Worm (Caenorhabditis elegans) whole organism, L1 larva: ENCODE measurements around the gene F46H6.5.

Source experiments
- C04F5.9 ChIP-seq: sonication (generic microtip); optimal IDR thresholded peaks from 2 replicates; lab custom pipeline; 2016; ENCODE audit warnings: missing genetic modification characterization, missing compliant biosample characterization
- C16A3.4 ChIP-seq: fragments of 150-350 bp; optimal IDR thresholded peaks from 2 replicates; lab custom pipeline; 2014; ENCODE audit warnings: missing biosample characterization, missing genetic modification characterization
- C34B4.2 ChIP-seq: sonication (generic microtip); optimal IDR thresholded peaks from 2 replicates; lab custom pipeline; 2017; ENCODE audit warnings: mild to moderate bottlenecking, missing genetic modification characterization, missing compliant biosample characterization
- F16B12.6 ChIP-seq: fragments of 150-350 bp; optimal IDR thresholded peaks from 2 replicates; lab custom pipeline; 2014; ENCODE audit warnings: missing biosample characterization, missing genetic modification characterization
- Y116A8C.19 ChIP-seq: sonication (generic microtip); optimal IDR thresholded peaks from 2 replicates; lab custom pipeline; 2016; ENCODE audit warnings: missing compliant biosample characterization, missing genetic modification characterization, borderline replicate concordance
- alr-1 ChIP-seq: fragments of 200-800 bp; sonication (Bioruptor generic); optimal IDR thresholded peaks from 2 replicates; lab custom pipeline; 2018; ENCODE audit warnings: borderline replicate concordance, mild to moderate bottlenecking, missing genetic modification characterization, missing compliant biosample characterization
- aly-2 ChIP-seq: fragments of 150-350 bp; optimal IDR thresholded peaks from 2 replicates; lab custom pipeline; 2014; ENCODE audit warnings: missing biosample characterization, missing genetic modification characterization
- ceh-8 ChIP-seq: fragments of 200-800 bp; sonication (Bioruptor generic); optimal IDR thresholded peaks from 2 replicates; lab custom pipeline; 2018; ENCODE audit warnings: mild to moderate bottlenecking, missing genetic modification characterization, moderate library complexity, missing compliant biosample characterization
- ceh-82 ChIP-seq, 3 experiments: fragments of 150-350 bp in 1 of 3; sonication (generic microtip) in 2 of 3; optimal IDR thresholded peaks; 2 replicates each; lab custom pipeline; 2014 to 2017; ENCODE audit warnings: missing biosample characterization in 3 of 3, missing genetic modification characterization in 3 of 3
- ceh-88 ChIP-seq: fragments of 200-800 bp; sonication (Bioruptor generic); IDR thresholded peaks from 2 replicates; pipeline ENCODE4 v1.3.6; 2022; ENCODE audit warnings: missing genetic modification characterization, missing compliant biosample characterization
- ces-1 ChIP-seq: fragments of 150-350 bp; optimal IDR thresholded peaks from 2 replicates; lab custom pipeline; 2014; ENCODE audit warnings: missing biosample characterization, missing genetic modification reagents, missing genetic modification characterization
- dsc-1 ChIP-seq: sonication (generic microtip); optimal IDR thresholded peaks from 2 replicates; lab custom pipeline; 2016; ENCODE audit warnings: mild to moderate bottlenecking, missing genetic modification characterization, missing compliant biosample characterization
- egl-13 ChIP-seq: sonication (generic microtip); optimal IDR thresholded peaks from 2 replicates; lab custom pipeline; 2016; ENCODE audit warnings: missing genotype, missing genetic modification reagents, missing genetic modification characterization, missing compliant biosample characterization
- egl-27 ChIP-seq, 2 experiments: fragments of 150-350 bp in 1 of 2; sonication (generic microtip); optimal IDR thresholded peaks; 3 replicates each; lab custom pipeline; 2017 to 2018; ENCODE audit warnings: missing biosample characterization in 2 of 2, missing genetic modification characterization in 2 of 2, missing genetic modification reagents in 2 of 2
- elt-2 ChIP-seq: sonication (generic microtip); optimal IDR thresholded peaks from 2 replicates; lab custom pipeline; 2016; ENCODE audit warnings: missing genetic modification characterization, mild to moderate bottlenecking, inconsistent platforms, missing compliant biosample characterization, missing genetic modification reagents
- elt-3 ChIP-seq, 6 experiments: fragments of 150-350 bp in 1 of 6; sonication (generic microtip); optimal IDR thresholded peaks; 2 replicates each; lab custom pipeline; 2017 to 2018; ENCODE audit warnings: missing biosample characterization in 6 of 6, missing genetic modification characterization in 6 of 6, inconsistent platforms in 1 of 6
- ets-5 ChIP-seq: fragments of 200-800 bp; sonication (Bioruptor generic); IDR thresholded peaks from 2 replicates; pipeline ENCODE4 v1.3.6; 2022; ENCODE audit warnings: missing genetic modification characterization, missing compliant biosample characterization
- fkh-10 ChIP-seq: sonication (generic microtip); optimal IDR thresholded peaks from 2 replicates; lab custom pipeline; 2017; ENCODE audit warnings: missing biosample characterization, missing genetic modification reagents, missing genetic modification characterization
- fkh-4 ChIP-seq: sonication (generic microtip); optimal IDR thresholded peaks from 2 replicates; lab custom pipeline; 2016; ENCODE audit warnings: missing compliant biosample characterization, missing genetic modification characterization, borderline replicate concordance
- fkh-8 ChIP-seq: sonication (generic microtip); optimal IDR thresholded peaks from 2 replicates; lab custom pipeline; 2016; ENCODE audit warnings: mild to moderate bottlenecking, missing genetic modification characterization, missing compliant biosample characterization
- hpl-2 ChIP-seq: fragments of 150-350 bp; optimal IDR thresholded peaks from 2 replicates; lab custom pipeline; 2014; ENCODE audit warnings: missing biosample characterization, missing genetic modification reagents, missing genetic modification characterization
- lin-13 ChIP-seq: fragments of 150-350 bp; optimal IDR thresholded peaks from 2 replicates; lab custom pipeline; 2014; ENCODE audit warnings: missing biosample characterization, missing genetic modification reagents, missing genetic modification characterization
- lin-14 ChIP-seq: fragments of 200-800 bp; sonication (Bioruptor generic); optimal IDR thresholded peaks from 2 replicates; lab custom pipeline; 2018; ENCODE audit warnings: mild to moderate bottlenecking, missing genetic modification characterization, moderate library complexity, missing compliant biosample characterization
- lin-35 ChIP-seq, 2 experiments: fragments of 150-350 bp; optimal IDR thresholded peaks; 2 replicates each; lab custom pipeline; 2014; ENCODE audit warnings: missing biosample characterization in 2 of 2, missing genetic modification characterization in 2 of 2, missing genetic modification reagents in 2 of 2
- lir-3 ChIP-seq: sonication (generic microtip); optimal IDR thresholded peaks from 2 replicates; lab custom pipeline; 2016; ENCODE audit warnings: mild to moderate bottlenecking, missing genetic modification characterization, moderate library complexity, missing compliant biosample characterization; ENCODE audit not compliant: poor library complexity
- lsy-2 ChIP-seq, 2 experiments: fragments of 150-350 bp; optimal IDR thresholded peaks; 2 replicates each; lab custom pipeline; 2014; ENCODE audit warnings: missing biosample characterization in 2 of 2, missing genetic modification characterization in 2 of 2
- mdl-1 ChIP-seq, 2 experiments: fragments of 150-350 bp; optimal IDR thresholded peaks; 2 replicates each; lab custom pipeline; 2014 to 2017; ENCODE audit warnings: missing biosample characterization in 2 of 2, missing genetic modification characterization in 2 of 2, inconsistent platforms in 1 of 2
- mef-2 ChIP-seq: fragments of 150-350 bp; optimal IDR thresholded peaks from 2 replicates; lab custom pipeline; 2014; ENCODE audit warnings: missing biosample characterization, missing genetic modification characterization
- nhr-11 ChIP-seq: fragments of 150-350 bp; optimal IDR thresholded peaks from 2 replicates; lab custom pipeline; 2014; ENCODE audit warnings: missing biosample characterization, missing genetic modification characterization
- nhr-12 ChIP-seq: sonication (generic microtip); optimal IDR thresholded peaks from 2 replicates; lab custom pipeline; 2017; ENCODE audit warnings: missing biosample characterization, missing genetic modification characterization
- nhr-71 ChIP-seq: sonication (generic microtip); optimal IDR thresholded peaks from 2 replicates; lab custom pipeline; 2016; ENCODE audit warnings: mild to moderate bottlenecking, missing genetic modification characterization, moderate library complexity, missing compliant biosample characterization
- nhr-76 ChIP-seq: sonication (generic microtip); optimal IDR thresholded peaks from 2 replicates; lab custom pipeline; 2017; ENCODE audit warnings: missing biosample characterization, missing genetic modification characterization
- nhr-77 ChIP-seq: fragments of 150-350 bp; optimal IDR thresholded peaks from 2 replicates; lab custom pipeline; 2014; ENCODE audit warnings: missing biosample characterization, missing genetic modification characterization
- nhr-85 ChIP-seq: sonication (generic microtip); peaks from one replicate; lab custom pipeline; 2016; ENCODE audit warnings: missing genetic modification characterization, inconsistent platforms, missing compliant biosample characterization
- nhr-90 ChIP-seq: sonication (generic microtip); optimal IDR thresholded peaks from 2 replicates; lab custom pipeline; 2016; ENCODE audit warnings: mild to moderate bottlenecking, missing genetic modification characterization, missing compliant biosample characterization; ENCODE audit not compliant: poor library complexity
- pag-3 ChIP-seq: sonication (generic microtip); optimal IDR thresholded peaks from 2 replicates; lab custom pipeline; 2017; ENCODE audit warnings: missing genetic modification characterization, mild to moderate bottlenecking, missing compliant biosample characterization, antibody characterized with exemption, borderline replicate concordance; ENCODE audit not compliant: insufficient read depth
- pax-3 ChIP-seq: fragments of 200-800 bp; sonication (Bioruptor generic); optimal IDR thresholded peaks from 2 replicates; lab custom pipeline; 2018; ENCODE audit warnings: mild to moderate bottlenecking, missing genetic modification characterization, moderate library complexity, missing compliant biosample characterization
- rnt-1 ChIP-seq: sonication (generic microtip); optimal IDR thresholded peaks from 2 replicates; lab custom pipeline; 2016; ENCODE audit warnings: mild to moderate bottlenecking, missing genetic modification characterization, moderate library complexity, missing compliant biosample characterization
- skn-1 ChIP-seq: fragments of 150-350 bp; optimal IDR thresholded peaks from 2 replicates; lab custom pipeline; 2014; ENCODE audit warnings: missing biosample characterization, missing genetic modification characterization
- snpc-4 ChIP-seq: fragments of 150-350 bp; optimal IDR thresholded peaks from 2 replicates; lab custom pipeline; 2014; ENCODE audit warnings: missing biosample characterization, missing genetic modification characterization
- sox-4 ChIP-seq: sonication (generic microtip); optimal IDR thresholded peaks from 2 replicates; lab custom pipeline; 2016; ENCODE audit warnings: missing genetic modification characterization, missing compliant biosample characterization
- tlp-1 ChIP-seq: fragments of 150-350 bp; optimal IDR thresholded peaks from 2 replicates; lab custom pipeline; 2014; ENCODE audit warnings: missing biosample characterization, missing genetic modification characterization
- unc-62 ChIP-seq: fragments of 150-350 bp; optimal IDR thresholded peaks from 2 replicates; lab custom pipeline; 2014; ENCODE audit warnings: missing biosample characterization, missing genetic modification reagents, missing genetic modification characterization
- unc-86 ChIP-seq: sonication (generic microtip); optimal IDR thresholded peaks from 2 replicates; lab custom pipeline; 2016; ENCODE audit warnings: missing genetic modification characterization, missing compliant biosample characterization
- unc-98 ChIP-seq: fragments of 200-800 bp; sonication (Bioruptor generic); IDR thresholded peaks from 2 replicates; pipeline ENCODE4 v1.3.6; 2022; ENCODE audit warnings: missing genetic modification characterization, missing compliant biosample characterization
- xbp-1 ChIP-seq: sonication (generic microtip); optimal IDR thresholded peaks from 2 replicates; lab custom pipeline; 2016; ENCODE audit warnings: missing genetic modification characterization, missing compliant biosample characterization
- zag-1 ChIP-seq: fragments of 150-350 bp; optimal IDR thresholded peaks from 2 replicates; lab custom pipeline; 2014; ENCODE audit warnings: missing biosample characterization, missing genetic modification characterization
- ztf-11 ChIP-seq, 2 experiments: sonication (generic microtip); optimal IDR thresholded peaks; 2 replicates each; lab custom pipeline; 2016 to 2017; ENCODE audit warnings: missing genetic modification characterization in 2 of 2, missing biosample characterization in 1 of 2, missing compliant biosample characterization in 1 of 2

Gene F46H6.5

ce11 chrX:4466218-4466617 is 25.8 kb downstream of the F46H6.5 start, which contains the start of gene nmur-3:
TSS of gene nmur-3 (plus strand) at chrX:4466518.
- TF ChIP-seq fkh-4 (tag; lab: Kevin White, UChicago), result no peak
- no peak for TF ChIP-seq lin-14 (GFP tag; lab: Kevin White, UChicago)
- no peak for TF ChIP-seq nhr-11
- TF ChIP-seq unc-86 (tag; lab: Kevin White, UChicago), result no peak
- TF ChIP-seq nhr-71 (tag; lab: Kevin White, UChicago), result no peak
- TF ChIP-seq zag-1 (tag; lab: Kevin White, UChicago), result no peak
- no peak for TF ChIP-seq elt-2
- no peak for TF ChIP-seq fkh-10 (GFP tag; lab: Kevin White, UChicago)
- no peak for TF ChIP-seq egl-27 (tag; optimal IDR thresholded peaks at IDR 0.05; lab: Kevin White, UChicago)
- no peak for TF ChIP-seq ztf-11 (tag; optimal IDR thresholded peaks at IDR 0.05; lab: Kevin White, UChicago)
- TF ChIP-seq ceh-8 (GFP tag; lab: Kevin White, UChicago), result no peak
- TF ChIP-seq unc-62, result no peak
- TF ChIP-seq fkh-8 (tag; lab: Kevin White, UChicago), result no peak
- no peak for TF ChIP-seq C16A3.4 (tag; lab: Kevin White, UChicago)
- no peak for TF ChIP-seq lir-3
- TF ChIP-seq hpl-2, result no peak
- TF ChIP-seq tlp-1 (tag; lab: Kevin White, UChicago), result no peak
- TF ChIP-seq snpc-4 (tag; lab: Kevin White, UChicago), result no peak

ce11 chrX:4464367-4464766 is 27.6 kb downstream of the F46H6.5 start:
- TF ChIP-seq fkh-4 (tag; lab: Kevin White, UChicago) (peak; percentile 59), Y116A8C.19 (tag; lab: Kevin White, UChicago) (no peak), nhr-85 (tag; lab: Kevin White, UChicago) (no peak), dsc-1 (tag; lab: Kevin White, UChicago) (peak; percentile 86), pag-3 (tag; lab: Kevin White, UChicago) (no peak)

ce11 chrX:4462390-4462789 is 29.6 kb downstream of the F46H6.5 start, which contains the start of gene atg-16.1:
TSS of gene atg-16.1 (minus strand) at chrX:4462465.
- TF ChIP-seq nhr-76 (tag; lab: Kevin White, UChicago), result no peak
- TF ChIP-seq nhr-90 (tag; lab: Kevin White, UChicago), result peak; percentile 37
- TF ChIP-seq C16A3.4 (tag; lab: Kevin White, UChicago), result peak; percentile 69
- TF ChIP-seq F16B12.6, result peak; percentile 34
- TF ChIP-seq pax-3 (tag; lab: Kevin White, UChicago), result no peak
- TF ChIP-seq mef-2 (tag; lab: Kevin White, UChicago), result no peak
- no peak for TF ChIP-seq ceh-8 (GFP tag; lab: Kevin White, UChicago)
- TF ChIP-seq ceh-82 (tag; optimal IDR thresholded peaks at IDR 0.05; lab: Kevin White, UChicago), result peak in 2 of 3 experiments; percentile 21 to 52
- TF ChIP-seq Y116A8C.19 (tag; lab: Kevin White, UChicago), result no peak
- TF ChIP-seq elt-3 (tag; optimal IDR thresholded peaks at IDR 0.05; lab: Kevin White, UChicago), result peak in 1 of 6 experiments; percentile 35
- TF ChIP-seq unc-98 (GFP tag; lab: Robert Waterston, UW), result no peak
- no peak for TF ChIP-seq hpl-2
- no peak for TF ChIP-seq C04F5.9
- TF ChIP-seq aly-2, result no peak
- no peak for TF ChIP-seq C34B4.2
- peak; percentile 81 for TF ChIP-seq xbp-1 (tag; lab: Kevin White, UChicago)
- TF ChIP-seq sox-4 (tag; lab: Kevin White, UChicago), result peak; percentile 7
- peak; percentile 37 for TF ChIP-seq nhr-77 (tag; lab: Kevin White, UChicago)
- TF ChIP-seq lin-13, result peak; percentile 36
- TF ChIP-seq lin-35 (GFP tag; optimal IDR thresholded peaks at IDR 0.05; lab: Kevin White, UChicago), result peak; percentile 43 to 67
- TF ChIP-seq lsy-2 (tag; optimal IDR thresholded peaks at IDR 0.05; lab: Kevin White, UChicago), result peak; percentile 45 to 71
- no peak for TF ChIP-seq lir-3
- no peak for TF ChIP-seq nhr-12
- TF ChIP-seq ces-1 (GFP tag; lab: Kevin White, UChicago), result no peak
- TF ChIP-seq rnt-1 (tag; lab: Kevin White, UChicago), result peak; percentile 25
- no peak for TF ChIP-seq elt-2
- peak in 1 of 2 experiments; percentile 57 for TF ChIP-seq mdl-1 (tag; optimal IDR thresholded peaks at IDR 0.05; lab: Kevin White, UChicago)
- peak; percentile 73 for TF ChIP-seq skn-1
- no peak for TF ChIP-seq egl-13 (tag; lab: Kevin White, UChicago)
- TF ChIP-seq ceh-88 (GFP tag; lab: Robert Waterston, UW), result no peak
- TF ChIP-seq nhr-11, result no peak
- TF ChIP-seq ets-5, result no peak
- TF ChIP-seq alr-1 (tag; lab: Kevin White, UChicago), result no peak
